Fruit fly (Drosophila melanogaster) whole organism, prepupa: ENCODE measurements around the gene Obp99d.

Experiments used
- Blimp-1 ChIP-seq: fragments of 200-800 bp; sonication (Bioruptor generic); optimal IDR thresholded peaks from 3 replicates; lab custom pipeline; 2017; ENCODE audit warnings: missing biosample characterization, missing genetic modification characterization, mild to moderate bottlenecking, moderate library complexity, missing genetic modification reagents
- CG11294 ChIP-seq: fragments of 200-800 bp; sonication (Bioruptor generic); IDR thresholded peaks from 2 replicates; pipeline ENCODE4 v1.3.6; 2022; ENCODE audit warnings: missing biosample characterization, missing genetic modification characterization
- CG11762 ChIP-seq: fragments of 200-800 bp; sonication (Bioruptor generic); optimal IDR thresholded peaks from 3 replicates; lab custom pipeline; 2016; ENCODE audit warnings: missing biosample characterization, missing genetic modification characterization; ENCODE audit not compliant: insufficient read depth
- CG15336 ChIP-seq: fragments of 200-800 bp; sonication (Bioruptor generic); IDR thresholded peaks from 2 replicates; pipeline ENCODE4 v1.3.6; 2022; ENCODE audit warnings: missing biosample characterization, missing genetic modification characterization
- CG1621 ChIP-seq: fragments of 200-800 bp; sonication (Bioruptor generic); optimal IDR thresholded peaks from 3 replicates; lab custom pipeline; 2018; ENCODE audit warnings: missing biosample characterization, mild to moderate bottlenecking, missing genetic modification characterization
- CG16779 ChIP-seq: fragments of 200-800 bp; sonication (Bioruptor generic); optimal IDR thresholded peaks from 3 replicates; lab custom pipeline; 2017; ENCODE audit warnings: missing biosample characterization, mild to moderate bottlenecking, missing genetic modification characterization
- CG3032 ChIP-seq: fragments of 200-800 bp; optimal IDR thresholded peaks from 2 replicates; lab custom pipeline; 2019; ENCODE audit warnings: missing biosample characterization, mild to moderate bottlenecking, missing genetic modification characterization, moderate library complexity
- CG32006 ChIP-seq: fragments of 200-800 bp; sonication (Bioruptor generic); optimal IDR thresholded peaks from 3 replicates; lab custom pipeline; 2017; ENCODE audit warnings: missing biosample characterization, mild to moderate bottlenecking, missing genetic modification characterization
- CG3919 ChIP-seq: fragments of 200-800 bp; sonication (Bioruptor generic); optimal IDR thresholded peaks from 3 replicates; lab custom pipeline; 2016; ENCODE audit warnings: missing biosample characterization, missing genetic modification characterization
- CG4318 ChIP-seq: fragments of 200-800 bp; sonication (Bioruptor generic); optimal IDR thresholded peaks from 3 replicates; lab custom pipeline; 2017; ENCODE audit warnings: missing biosample characterization, mild to moderate bottlenecking, missing genetic modification characterization
- CG6163 ChIP-seq: fragments of 200-800 bp; sonication (Bioruptor generic); IDR thresholded peaks from 3 replicates; pipeline ENCODE4 v1.3.6; 2022; ENCODE audit warnings: missing biosample characterization, missing genetic modification characterization
- CG6276 ChIP-seq: fragments of 200-800 bp; sonication (Bioruptor generic); optimal IDR thresholded peaks from 2 replicates; lab custom pipeline; 2017; ENCODE audit warnings: missing biosample characterization, mild to moderate bottlenecking, missing genetic modification characterization
- CG6808 ChIP-seq: fragments of 200-800 bp; sonication (Bioruptor generic); optimal IDR thresholded peaks from 3 replicates; lab custom pipeline; 2017; ENCODE audit warnings: missing biosample characterization, missing genetic modification characterization, mild to moderate bottlenecking, moderate library complexity, missing genetic modification reagents
- CG6854 ChIP-seq: fragments of 200-800 bp; sonication (Bioruptor generic); optimal IDR thresholded peaks from 2 replicates; lab custom pipeline; 2017; ENCODE audit warnings: missing biosample characterization, mild to moderate bottlenecking, missing genetic modification characterization
- CG8119 ChIP-seq: fragments of 200-800 bp; sonication (Bioruptor generic); IDR thresholded peaks from 3 replicates; pipeline ENCODE4 v1.3.6; 2022; ENCODE audit warnings: missing biosample characterization, missing genetic modification characterization
- CG9139 ChIP-seq: fragments of 200-800 bp; sonication (Bioruptor generic); optimal IDR thresholded peaks from 3 replicates; lab custom pipeline; 2017; ENCODE audit warnings: missing biosample characterization, mild to moderate bottlenecking, missing genetic modification characterization
- Eip78C ChIP-seq: fragments of 200-800 bp; sonication (Bioruptor generic); peaks from one replicate; lab custom pipeline; 2016; ENCODE audit warnings: missing biosample characterization, missing genetic modification characterization
- Ets21C ChIP-seq: fragments of 200-800 bp; sonication (Bioruptor generic); optimal IDR thresholded peaks from 3 replicates; lab custom pipeline; 2016; ENCODE audit warnings: missing biosample characterization, missing genetic modification characterization
- Ets96B ChIP-seq: fragments of 200-800 bp; optimal IDR thresholded peaks from 2 replicates; lab custom pipeline; 2019; ENCODE audit warnings: missing biosample characterization, mild to moderate bottlenecking, missing genetic modification characterization, moderate library complexity
- Hr38 ChIP-seq: sonication (Bioruptor generic); optimal IDR thresholded peaks from 2 replicates; lab custom pipeline; 2016; ENCODE audit warnings: missing biosample characterization, missing genetic modification characterization
- Sox102F ChIP-seq: fragments of 200-800 bp; sonication (Bioruptor generic); optimal IDR thresholded peaks from 2 replicates; lab custom pipeline; 2016; ENCODE audit warnings: missing biosample characterization, mild to moderate bottlenecking, missing genetic modification characterization
- Sox14 ChIP-seq: fragments of 200-800 bp; sonication (Bioruptor generic); optimal IDR thresholded peaks from 3 replicates; lab custom pipeline; 2016; ENCODE audit warnings: missing biosample characterization, missing genetic modification characterization
- achi ChIP-seq: fragments of 200-800 bp; sonication (Bioruptor generic); optimal IDR thresholded peaks from 3 replicates; lab custom pipeline; 2016; ENCODE audit warnings: missing biosample characterization, missing genetic modification characterization
- dsx ChIP-seq: fragments of 200-800 bp; optimal IDR thresholded peaks from 3 replicates; lab custom pipeline; 2019; ENCODE audit warnings: missing biosample characterization, mild to moderate bottlenecking, missing genetic modification characterization, moderate library complexity; ENCODE audit not compliant: poor library complexity, severe bottlenecking
- eg ChIP-seq: fragments of 200-800 bp; sonication (Bioruptor generic); IDR thresholded peaks from 3 replicates; pipeline ENCODE4 v1.3.6; 2022; ENCODE audit warnings: missing biosample characterization, missing genetic modification characterization
- fd85E ChIP-seq: fragments of 200-800 bp; sonication (Bioruptor generic); optimal IDR thresholded peaks from 3 replicates; lab custom pipeline; 2016; ENCODE audit warnings: missing biosample characterization, missing genetic modification characterization
- fkh ChIP-seq: fragments of 200-800 bp; sonication (Bioruptor generic); optimal IDR thresholded peaks from 3 replicates; lab custom pipeline; 2017; ENCODE audit warnings: missing biosample characterization, mild to moderate bottlenecking, missing genetic modification characterization, moderate library complexity
- lz ChIP-seq: fragments of 200-800 bp; sonication (Bioruptor generic); optimal IDR thresholded peaks from 3 replicates; lab custom pipeline; 2016; ENCODE audit warnings: missing biosample characterization, missing genetic modification characterization
- pdm3 ChIP-seq: fragments of 200-800 bp; sonication (Bioruptor generic); optimal IDR thresholded peaks from 3 replicates; lab custom pipeline; 2016; ENCODE audit warnings: missing biosample characterization, missing genetic modification characterization
- spab ChIP-seq: fragments of 200-800 bp; sonication (Bioruptor generic); optimal IDR thresholded peaks from 2 replicates; lab custom pipeline; 2017; ENCODE audit warnings: missing biosample characterization, mild to moderate bottlenecking, missing genetic modification characterization, missing genetic modification reagents
- svp ChIP-seq: fragments of 200-800 bp; sonication (Bioruptor generic); peaks from one replicate; lab custom pipeline; 2016; ENCODE audit warnings: missing biosample characterization, missing genetic modification characterization
- vri ChIP-seq: fragments of 200-800 bp; sonication (Bioruptor generic); optimal IDR thresholded peaks from 3 replicates; lab custom pipeline; 2016; ENCODE audit warnings: missing biosample characterization, mild to moderate bottlenecking, missing genetic modification characterization

Gene Obp99d

dm6 chr3R:29682152-29682600 is 32.1 kb upstream of the Obp99d start, which contains the start of the genes CG7582 and Gycalpha99B:
Gene CG7582, minus strand, starts transcription at chr3R:29682278.
Gene Gycalpha99B, plus strand, starts transcription at chr3R:29682503.
- TF ChIP-seq CG15336 (peak; percentile 73), CG6276 (peak; percentile 42), CG1621 (tag; lab: Kevin White, UChicago) (peak; percentile 45), fd85E (GFP tag; lab: Kevin White, UChicago) (peak; percentile 5), CG6163 (GFP tag; lab: Robert Waterston, UW) (peak; percentile 24; the same call in 1 of the 3 replicates), Ets96B (tag; lab: Kevin White, UChicago) (no peak), lz (GFP tag; lab: Kevin White, UChicago) (no peak), dsx (peak; percentile 6), CG4318 (GFP tag; lab: Kevin White, UChicago) (no peak), eg (GFP tag; lab: Robert Waterston, UW) (peak; percentile 14; the same call in 1 of the 3 replicates), Hr38 (no peak), vri (GFP tag; lab: Kevin White, UChicago) (no peak), CG6808 (peak; percentile 19), fkh (GFP tag; lab: Kevin White, UChicago) (no peak), Eip78C (GFP tag; lab: Kevin White, UChicago) (peak; percentile 55), svp (peak; percentile 90), Ets21C (no peak), CG11762 (GFP tag; lab: Kevin White, UChicago) (no peak), Blimp-1 (GFP tag; lab: Kevin White, UChicago) (peak; percentile 99), spab (no peak), Sox102F (GFP tag; lab: Kevin White, UChicago) (peak; percentile 51), CG16779 (tag; lab: Kevin White, UChicago) (peak; percentile 23), pdm3 (GFP tag; lab: Kevin White, UChicago) (no peak), CG6854 (GFP tag; lab: Kevin White, UChicago) (peak; percentile 72), CG3919 (GFP tag; lab: Kevin White, UChicago) (peak; percentile 28), CG8119 (GFP tag; lab: Robert Waterston, UW) (peak; percentile 63; the same call in 2 of the 3 replicates)

dm6 chr3R:29686698-29687097 is 27.6 kb upstream of the Obp99d start:
- TF ChIP-seq achi (GFP tag; lab: Kevin White, UChicago) (no peak), svp (peak; percentile 96), CG9139 (no peak), Eip78C (GFP tag; lab: Kevin White, UChicago) (peak; percentile 60)
- TF ChIP-seq, all 60 proteins: peak for 2

dm6 chr3R:29689211-29689610 is 25.1 kb upstream of the Obp99d start, which contains the start of gene Obp99c:
Gene Obp99c, minus strand, starts transcription at chr3R:29689311.
- TF ChIP-seq CG16779 (tag; lab: Kevin White, UChicago): no peak
- no peak for TF ChIP-seq CG32006 (GFP tag; lab: Kevin White, UChicago)
- TF ChIP-seq CG6808: no peak
- TF ChIP-seq CG1621 (tag; lab: Kevin White, UChicago): no peak
- TF ChIP-seq Blimp-1 (GFP tag; lab: Kevin White, UChicago): no peak
- TF ChIP-seq CG3032 (tag; lab: Kevin White, UChicago): no peak
- no peak for TF ChIP-seq Ets21C
- no peak for TF ChIP-seq dsx
- no peak for TF ChIP-seq Ets96B (tag; lab: Kevin White, UChicago)
- no peak for TF ChIP-seq CG11294 (GFP tag; lab: Robert Waterston, UW)
- no peak for TF ChIP-seq svp
- TF ChIP-seq Sox14: no peak

dm6 chr3R:29689833-29690538 is 24.3 kb upstream of the Obp99d start:
- TF ChIP-seq CG32006 (GFP tag; lab: Kevin White, UChicago) (peak; percentile 12), dsx (peak; percentile 38), CG3032 (tag; lab: Kevin White, UChicago) (no peak), Eip78C (GFP tag; lab: Kevin White, UChicago) (peak; percentile 52), svp (peak; percentile 78), pdm3 (GFP tag; lab: Kevin White, UChicago) (no peak), fkh (GFP tag; lab: Kevin White, UChicago) (peak; percentile 5)
